Worm (Caenorhabditis elegans): ENCODE measurements around the gene Y41C4A.12.
A peak's percentile ranks its signal among the peaks of the same experiment; 100 is the strongest.

DNA sequence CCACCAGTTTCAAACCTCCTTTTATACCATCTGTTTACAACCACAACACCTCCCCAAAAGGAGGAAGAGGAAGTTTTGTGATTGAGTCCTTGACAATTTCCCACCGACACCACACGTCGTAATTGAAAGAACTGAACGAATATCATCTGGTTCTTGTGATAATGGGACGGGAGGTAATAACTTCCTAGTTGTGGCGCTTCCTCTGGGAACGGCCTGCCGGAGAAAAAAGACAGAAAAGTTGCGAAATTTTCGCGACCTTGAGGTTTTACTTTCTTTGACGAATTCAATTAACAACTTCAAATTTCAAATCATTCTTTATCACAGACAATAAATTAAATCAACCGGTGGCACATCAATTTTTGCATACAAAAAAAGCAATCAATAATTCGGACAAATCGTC, 19.8 kb downstream of the Y41C4A.12 start, which contains the start of gene col-96:
- TF ChIP-seq mdl-1 (tag; optimal IDR thresholded peaks at IDR 0.05) (no peak), nhr-11 (tag; optimal IDR thresholded peaks at IDR 0.05) (no peak), ztf-4 (tag; optimal IDR thresholded peaks at IDR 0.05) (no peak), nhr-76 (tag; optimal IDR thresholded peaks at IDR 0.05) (no peak), ceh-9 (tag; optimal IDR thresholded peaks at IDR 0.05) (no peak), nhr-237 (tag; optimal IDR thresholded peaks at IDR 0.05) (no peak), egl-27 (tag; optimal IDR thresholded peaks at IDR 0.05) (no peak), fos-1 (tag; optimal IDR thresholded peaks at IDR 0.05) (no peak), pha-4 (tag; optimal IDR thresholded peaks at IDR 0.05) (no peak), elt-1 (tag; optimal IDR thresholded peaks at IDR 0.05) (no peak), nhr-23 (tag; optimal IDR thresholded peaks at IDR 0.05) (peak; percentile 15), ztf-11 (tag; optimal IDR thresholded peaks at IDR 0.05) (no peak), nhr-77 (tag; optimal IDR thresholded peaks at IDR 0.05) (no peak)

All from whole organism, L3 larva.